Fruit fly (Drosophila melanogaster) whole organism, prepupa: ENCODE results near the gene CG4020.

Experiments
- Blimp-1 ChIP-seq: fragments of 200-800 bp; sonication (Bioruptor generic); optimal IDR thresholded peaks from 3 replicates; lab custom pipeline; 2017; ENCODE audit warnings: missing biosample characterization, missing genetic modification characterization, mild to moderate bottlenecking, moderate library complexity, missing genetic modification reagents
- CG10631 ChIP-seq: fragments of 200-800 bp; sonication (Bioruptor generic); optimal IDR thresholded peaks from 2 replicates; lab custom pipeline; 2016; ENCODE audit warnings: missing biosample characterization, missing genetic modification characterization
- CG10669 ChIP-seq: fragments of 200-800 bp; sonication (Bioruptor generic); optimal IDR thresholded peaks from 3 replicates; lab custom pipeline; 2018; ENCODE audit warnings: missing biosample characterization, mild to moderate bottlenecking, missing genetic modification characterization, moderate library complexity
- CG11294 ChIP-seq: fragments of 200-800 bp; sonication (Bioruptor generic); IDR thresholded peaks from 2 replicates; pipeline ENCODE4 v1.3.6; 2022; ENCODE audit warnings: missing biosample characterization, missing genetic modification characterization
- CG11902 ChIP-seq: fragments of 200-800 bp; sonication (Bioruptor generic); optimal IDR thresholded peaks from 3 replicates; lab custom pipeline; 2016; ENCODE audit warnings: missing biosample characterization, missing genetic modification characterization
- CG15336 ChIP-seq: fragments of 200-800 bp; sonication (Bioruptor generic); IDR thresholded peaks from 2 replicates; pipeline ENCODE4 v1.3.6; 2022; ENCODE audit warnings: missing biosample characterization, missing genetic modification characterization
- CG1621 ChIP-seq: fragments of 200-800 bp; sonication (Bioruptor generic); optimal IDR thresholded peaks from 3 replicates; lab custom pipeline; 2018; ENCODE audit warnings: missing biosample characterization, mild to moderate bottlenecking, missing genetic modification characterization
- CG16779 ChIP-seq: fragments of 200-800 bp; sonication (Bioruptor generic); optimal IDR thresholded peaks from 3 replicates; lab custom pipeline; 2017; ENCODE audit warnings: missing biosample characterization, mild to moderate bottlenecking, missing genetic modification characterization
- CG31627 ChIP-seq: fragments of 200-800 bp; sonication (Bioruptor generic); optimal IDR thresholded peaks from 3 replicates; lab custom pipeline; 2016; ENCODE audit warnings: missing biosample characterization, missing genetic modification characterization
- CG32006 ChIP-seq: fragments of 200-800 bp; sonication (Bioruptor generic); optimal IDR thresholded peaks from 3 replicates; lab custom pipeline; 2017; ENCODE audit warnings: missing biosample characterization, mild to moderate bottlenecking, missing genetic modification characterization
- CG34406 ChIP-seq: fragments of 200-800 bp; sonication (Bioruptor generic); optimal IDR thresholded peaks from 3 replicates; lab custom pipeline; 2016; ENCODE audit warnings: missing biosample characterization, missing genetic modification characterization
- CG4318 ChIP-seq: fragments of 200-800 bp; sonication (Bioruptor generic); optimal IDR thresholded peaks from 3 replicates; lab custom pipeline; 2017; ENCODE audit warnings: missing biosample characterization, mild to moderate bottlenecking, missing genetic modification characterization
- CG6163 ChIP-seq: fragments of 200-800 bp; sonication (Bioruptor generic); IDR thresholded peaks from 3 replicates; pipeline ENCODE4 v1.3.6; 2022; ENCODE audit warnings: missing biosample characterization, missing genetic modification characterization
- CG6276 ChIP-seq: fragments of 200-800 bp; sonication (Bioruptor generic); optimal IDR thresholded peaks from 2 replicates; lab custom pipeline; 2017; ENCODE audit warnings: missing biosample characterization, mild to moderate bottlenecking, missing genetic modification characterization
- CG6792 ChIP-seq: fragments of 200-800 bp; sonication (Bioruptor generic); optimal IDR thresholded peaks from 3 replicates; lab custom pipeline; 2016; ENCODE audit warnings: missing biosample characterization, missing genetic modification characterization
- CG6854 ChIP-seq: fragments of 200-800 bp; sonication (Bioruptor generic); optimal IDR thresholded peaks from 2 replicates; lab custom pipeline; 2017; ENCODE audit warnings: missing biosample characterization, mild to moderate bottlenecking, missing genetic modification characterization
- CG7368 ChIP-seq: fragments of 200-800 bp; sonication (Bioruptor generic); optimal IDR thresholded peaks from 3 replicates; lab custom pipeline; 2016; ENCODE audit warnings: missing biosample characterization, missing genetic modification characterization
- CG8119 ChIP-seq: fragments of 200-800 bp; sonication (Bioruptor generic); IDR thresholded peaks from 3 replicates; pipeline ENCODE4 v1.3.6; 2022; ENCODE audit warnings: missing biosample characterization, missing genetic modification characterization
- CG8319 ChIP-seq: fragments of 200-800 bp; sonication (Bioruptor generic); optimal IDR thresholded peaks from 3 replicates; lab custom pipeline; 2016; ENCODE audit warnings: missing biosample characterization, missing genetic modification characterization
- CG8632 ChIP-seq: fragments of 200-800 bp; sonication (Bioruptor generic); optimal IDR thresholded peaks from 3 replicates; lab custom pipeline; 2016; ENCODE audit warnings: missing biosample characterization, missing genetic modification characterization
- Eip78C ChIP-seq: fragments of 200-800 bp; sonication (Bioruptor generic); peaks from one replicate; lab custom pipeline; 2016; ENCODE audit warnings: missing biosample characterization, missing genetic modification characterization
- Eip93F ChIP-seq: fragments of 200-800 bp; sonication (Bioruptor generic); optimal IDR thresholded peaks from 2 replicates; lab custom pipeline; 2016; ENCODE audit warnings: missing biosample characterization, mild to moderate bottlenecking, missing genetic modification characterization
- Ets21C ChIP-seq: fragments of 200-800 bp; sonication (Bioruptor generic); optimal IDR thresholded peaks from 3 replicates; lab custom pipeline; 2016; ENCODE audit warnings: missing biosample characterization, missing genetic modification characterization
- Gug ChIP-seq: fragments of 200-800 bp; sonication (Bioruptor generic); IDR thresholded peaks from 2 replicates; pipeline ENCODE4 v1.3.6; 2022; ENCODE audit warnings: missing biosample characterization, missing genetic modification characterization
- Hr39 ChIP-seq: fragments of 200-800 bp; sonication (Bioruptor generic); optimal IDR thresholded peaks from 2 replicates; lab custom pipeline; 2016; ENCODE audit warnings: missing biosample characterization, missing genetic modification characterization
- Lpt ChIP-seq: fragments of 200-800 bp; sonication (Bioruptor generic); optimal IDR thresholded peaks from 3 replicates; lab custom pipeline; 2016; ENCODE audit warnings: missing biosample characterization, missing genetic modification characterization
- OdsH ChIP-seq: fragments of 200-800 bp; sonication (Bioruptor generic); optimal IDR thresholded peaks from 3 replicates; lab custom pipeline; 2016; ENCODE audit warnings: missing biosample characterization, missing genetic modification characterization
- Smox ChIP-seq: fragments of 200-800 bp; sonication (Bioruptor generic); optimal IDR thresholded peaks from 3 replicates; lab custom pipeline; 2016; ENCODE audit warnings: missing biosample characterization, missing genetic modification characterization
- Sox102F ChIP-seq: fragments of 200-800 bp; sonication (Bioruptor generic); optimal IDR thresholded peaks from 2 replicates; lab custom pipeline; 2016; ENCODE audit warnings: missing biosample characterization, mild to moderate bottlenecking, missing genetic modification characterization
- Sox15 ChIP-seq: fragments of 200-800 bp; sonication (Bioruptor generic); optimal IDR thresholded peaks from 3 replicates; lab custom pipeline; 2016; ENCODE audit warnings: missing biosample characterization, missing genetic modification characterization
- acj6 ChIP-seq: fragments of 200-800 bp; sonication (Bioruptor generic); optimal IDR thresholded peaks from 3 replicates; lab custom pipeline; 2016; ENCODE audit warnings: missing biosample characterization, missing genetic modification characterization
- cyc ChIP-seq: fragments of 200-800 bp; sonication (Bioruptor generic); optimal IDR thresholded peaks from 3 replicates; lab custom pipeline; 2016; ENCODE audit warnings: missing biosample characterization, missing genetic modification characterization
- dac ChIP-seq: fragments of 200-800 bp; sonication (Bioruptor generic); optimal IDR thresholded peaks from 2 replicates; lab custom pipeline; 2017; ENCODE audit warnings: missing biosample characterization, mild to moderate bottlenecking, missing genetic modification characterization
- dsx ChIP-seq: fragments of 200-800 bp; optimal IDR thresholded peaks from 3 replicates; lab custom pipeline; 2019; ENCODE audit warnings: missing biosample characterization, mild to moderate bottlenecking, missing genetic modification characterization, moderate library complexity; ENCODE audit not compliant: poor library complexity, severe bottlenecking
- eg ChIP-seq: fragments of 200-800 bp; sonication (Bioruptor generic); IDR thresholded peaks from 3 replicates; pipeline ENCODE4 v1.3.6; 2022; ENCODE audit warnings: missing biosample characterization, missing genetic modification characterization
- fd59A ChIP-seq: fragments of 200-800 bp; sonication (Bioruptor generic); optimal IDR thresholded peaks from 2 replicates; lab custom pipeline; 2017; ENCODE audit warnings: missing biosample characterization, mild to moderate bottlenecking, missing genetic modification characterization, missing genetic modification reagents
- fd85E ChIP-seq: fragments of 200-800 bp; sonication (Bioruptor generic); optimal IDR thresholded peaks from 3 replicates; lab custom pipeline; 2016; ENCODE audit warnings: missing biosample characterization, missing genetic modification characterization
- fkh ChIP-seq: fragments of 200-800 bp; sonication (Bioruptor generic); optimal IDR thresholded peaks from 3 replicates; lab custom pipeline; 2017; ENCODE audit warnings: missing biosample characterization, mild to moderate bottlenecking, missing genetic modification characterization, moderate library complexity
- net ChIP-seq: fragments of 200-800 bp; sonication (Bioruptor generic); optimal IDR thresholded peaks from 3 replicates; lab custom pipeline; 2016; ENCODE audit warnings: missing biosample characterization, missing genetic modification characterization
- pdm3 ChIP-seq: fragments of 200-800 bp; sonication (Bioruptor generic); optimal IDR thresholded peaks from 3 replicates; lab custom pipeline; 2016; ENCODE audit warnings: missing biosample characterization, missing genetic modification characterization
- salr ChIP-seq, 2 experiments: fragments of 200-800 bp; sonication (Bioruptor generic); optimal IDR thresholded peaks; 3 replicates each; lab custom pipeline; 2016 to 2018; ENCODE audit warnings: missing biosample characterization in 2 of 2, missing genetic modification characterization in 2 of 2, mild to moderate bottlenecking in 1 of 2
- spab ChIP-seq: fragments of 200-800 bp; sonication (Bioruptor generic); optimal IDR thresholded peaks from 2 replicates; lab custom pipeline; 2017; ENCODE audit warnings: missing biosample characterization, mild to moderate bottlenecking, missing genetic modification characterization, missing genetic modification reagents
- ss ChIP-seq, 2 experiments: fragments of 200-800 bp; sonication (Bioruptor generic); optimal IDR thresholded peaks; 2 replicates in 1 of 2; 3 replicates in 1 of 2; lab custom pipeline; 2017 to 2018; ENCODE audit warnings: mild to moderate bottlenecking in 2 of 2, missing biosample characterization in 2 of 2, missing genetic modification characterization in 2 of 2, moderate library complexity in 1 of 2
- svp ChIP-seq: fragments of 200-800 bp; sonication (Bioruptor generic); peaks from one replicate; lab custom pipeline; 2016; ENCODE audit warnings: missing biosample characterization, missing genetic modification characterization

CG4020 gene

DNA sequence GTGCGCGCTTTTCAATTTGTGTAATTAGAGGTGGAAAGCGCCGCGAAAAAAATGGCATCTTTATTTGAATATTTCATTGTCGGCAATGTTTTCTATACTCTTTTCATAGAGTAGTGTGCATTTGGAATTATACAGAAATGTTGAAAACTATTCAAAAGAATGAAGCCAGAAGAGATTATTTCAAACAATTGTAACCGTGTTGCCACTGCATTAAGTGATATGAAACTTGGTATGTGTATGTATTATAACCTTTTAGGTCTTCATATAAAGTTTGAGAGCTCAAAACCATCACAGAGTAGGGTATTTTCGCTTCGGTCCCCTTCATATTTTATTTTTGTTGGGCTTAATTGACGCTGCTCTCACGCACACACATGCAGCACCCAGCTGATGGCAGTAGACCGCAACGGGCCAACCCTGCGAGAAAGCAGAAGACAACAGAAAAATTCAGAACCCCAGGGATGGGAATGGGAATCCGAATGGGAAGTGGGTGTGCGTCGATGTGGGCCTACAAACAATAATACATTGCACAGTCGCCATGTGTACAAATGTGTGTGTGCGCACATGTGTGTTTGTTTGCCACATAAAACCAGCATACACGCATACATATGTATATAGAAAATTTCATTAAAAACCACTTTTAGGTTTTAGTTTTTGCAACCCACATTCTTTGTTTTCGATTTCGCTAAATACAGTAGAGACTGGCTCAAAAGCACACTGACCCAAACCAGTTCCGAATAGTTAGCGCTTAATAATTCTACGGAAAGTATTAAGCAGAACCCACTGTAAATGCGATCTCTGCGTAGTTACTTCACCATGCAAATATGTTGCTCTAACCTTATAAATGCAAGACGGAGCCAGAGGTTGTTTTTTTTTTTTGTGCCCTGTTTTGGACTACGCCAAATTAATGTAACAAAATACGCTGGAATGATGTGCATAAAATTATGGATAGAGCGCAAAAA is 10.7 kb upstream of the CG4020 start (continued):
- TF ChIP-seq CG11902 (no peak), ss (GFP tag; optimal IDR thresholded peaks at IDR 0.05; lab: Kevin White, UChicago) (peak in 1 of 2 experiments; percentile 27), cyc (GFP tag; lab: Kevin White, UChicago) (peak; percentile 16), CG7368 (GFP tag; lab: Kevin White, UChicago) (no peak), CG10631 (GFP tag; lab: Kevin White, UChicago) (peak; percentile 35), salr (GFP tag; optimal IDR thresholded peaks at IDR 0.05; lab: Kevin White, UChicago) (peak in 1 of 2 experiments; percentile 9), svp (GFP tag; lab: Kevin White, UChicago) (peak; percentile 68), CG34406 (GFP tag; lab: Kevin White, UChicago) (peak; percentile 2), eg (GFP tag; lab: Robert Waterston, UW) (peak; percentile 28; the same call in 1 of the 3 replicates), Hr39 (GFP tag; lab: Kevin White, UChicago) (peak; percentile 15), Ets21C (GFP tag; lab: Kevin White, UChicago) (no peak), spab (GFP tag; lab: Kevin White, UChicago) (peak; percentile 12), CG32006 (GFP tag; lab: Kevin White, UChicago) (peak; percentile 41), CG6163 (peak; percentile 42; the same call in 2 of the 3 replicates), fd85E (GFP tag; lab: Kevin White, UChicago) (no peak), net (GFP tag; lab: Kevin White, UChicago) (peak; percentile 26)

DNA sequence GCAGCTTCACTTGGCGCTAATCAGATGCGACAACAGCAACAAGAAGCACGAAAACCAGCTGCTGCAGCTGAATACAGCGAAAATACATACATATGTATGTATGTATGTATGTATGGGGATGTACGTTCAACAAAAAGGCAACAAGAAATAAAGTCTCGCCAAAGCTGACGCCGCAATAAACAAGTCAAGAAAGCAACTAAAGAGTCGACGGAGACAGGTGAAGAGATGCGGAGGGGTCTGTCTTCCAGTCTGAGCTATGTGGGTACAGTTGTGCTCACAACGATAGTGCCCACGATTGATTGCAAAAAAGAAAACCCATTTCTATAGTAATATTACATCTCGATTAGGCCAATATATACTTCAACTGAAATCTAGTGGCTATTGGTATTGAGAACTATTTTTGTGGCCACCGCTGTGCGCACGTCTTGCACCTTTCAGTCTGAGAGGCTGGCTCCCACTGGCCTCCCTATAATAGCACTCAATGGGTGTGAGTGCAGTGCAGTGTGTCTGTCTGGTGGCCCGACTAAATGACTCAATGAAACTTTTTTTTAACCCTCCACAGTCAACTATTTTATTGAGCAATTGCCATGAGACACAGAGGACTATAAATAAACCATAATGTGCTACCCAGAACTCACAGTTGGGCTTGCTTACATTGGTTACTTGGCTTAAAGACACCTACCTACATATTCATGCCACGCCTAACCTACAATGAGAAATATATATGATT is 9.6 kb upstream of the CG4020 start:
- TF ChIP-seq dsx (peak; percentile 98), fkh (GFP tag; lab: Kevin White, UChicago) (peak; percentile 1), Sox102F (peak; percentile 95), CG10631 (GFP tag; lab: Kevin White, UChicago) (peak; percentile 99), CG32006 (GFP tag; lab: Kevin White, UChicago) (peak; percentile 99), CG16779 (peak; percentile 98), Sox15 (GFP tag; lab: Kevin White, UChicago) (peak; percentile 98), CG15336 (GFP tag; lab: Robert Waterston, UW) (peak; percentile 99), CG8119 (GFP tag; lab: Robert Waterston, UW) (peak; percentile 99), CG10669 (GFP tag; lab: Kevin White, UChicago) (peak; percentile 99), CG6163 (peak; percentile 99), dac (GFP tag; lab: Kevin White, UChicago) (peak; percentile 98), fd59A (GFP tag; lab: Kevin White, UChicago) (peak; percentile 99), CG31627 (GFP tag; lab: Kevin White, UChicago) (peak; percentile 96), pdm3 (GFP tag; lab: Kevin White, UChicago) (peak; percentile 99), CG11902 (peak; percentile 98), CG34406 (GFP tag; lab: Kevin White, UChicago) (peak; percentile 97), Eip93F (GFP tag; lab: Kevin White, UChicago) (peak; percentile 63), CG8632 (GFP tag; lab: Kevin White, UChicago) (peak; percentile 98), CG8319 (peak; percentile 98), acj6 (peak; percentile 99), CG11294 (GFP tag; lab: Robert Waterston, UW) (peak; percentile 97), salr (GFP tag; optimal IDR thresholded peaks at IDR 0.05; lab: Kevin White, UChicago) (peak; percentile 98 to 99), Hr39 (GFP tag; lab: Kevin White, UChicago) (peak; percentile 97), CG6854 (GFP tag; lab: Kevin White, UChicago) (peak; percentile 95), CG1621 (peak; percentile 99), Gug (GFP tag; lab: Robert Waterston, UW) (peak; percentile 98), Blimp-1 (GFP tag; lab: Kevin White, UChicago) (peak; percentile 83), CG4318 (peak; percentile 98), CG6276 (GFP tag; lab: Kevin White, UChicago) (peak; percentile 98), cyc (GFP tag; lab: Kevin White, UChicago) (peak; percentile 98), svp (GFP tag; lab: Kevin White, UChicago) (peak; percentile 99), Lpt (GFP tag; lab: Kevin White, UChicago) (peak; percentile 99), CG6792 (GFP tag; lab: Kevin White, UChicago) (peak; percentile 99), OdsH (peak; percentile 99), CG7368 (GFP tag; lab: Kevin White, UChicago) (peak; percentile 99), Eip78C (GFP tag; lab: Kevin White, UChicago) (peak; percentile 100), Smox (GFP tag; lab: Kevin White, UChicago) (peak; percentile 94)
